Worm (Caenorhabditis elegans) whole organism, L2 larva: ENCODE data around the gene srt-49.

ENCODE experiments used
- C34F6.9 ChIP-seq: fragments of 150-350 bp; optimal IDR thresholded peaks from 2 replicates; lab custom pipeline; 2014; ENCODE audit warnings: missing biosample characterization, missing genetic modification characterization
- F13H6.1 ChIP-seq: sonication (generic microtip); optimal IDR thresholded peaks from 2 replicates; lab custom pipeline; 2016; ENCODE audit warnings: missing genetic modification characterization, missing compliant biosample characterization
- Y55F3AM.14 ChIP-seq: fragments of 200-800 bp; sonication (Bioruptor generic); optimal IDR thresholded peaks from 2 replicates; lab custom pipeline; 2018; ENCODE audit warnings: mild to moderate bottlenecking, missing genetic modification characterization, missing compliant biosample characterization
- ZK546.5 ChIP-seq: sonication (generic microtip); optimal IDR thresholded peaks from 2 replicates; lab custom pipeline; 2017; ENCODE audit warnings: missing biosample characterization, missing genetic modification characterization
- alr-1 ChIP-seq: fragments of 150-350 bp; optimal IDR thresholded peaks from 2 replicates; lab custom pipeline; 2014; ENCODE audit warnings: missing biosample characterization, missing genetic modification characterization
- aly-2 ChIP-seq: fragments of 150-350 bp; optimal IDR thresholded peaks from 2 replicates; lab custom pipeline; 2014; ENCODE audit warnings: missing biosample characterization, missing genetic modification characterization
- blmp-1 ChIP-seq: sonication (generic microtip); optimal IDR thresholded peaks from 2 replicates; lab custom pipeline; 2017; ENCODE audit warnings: missing genetic modification characterization, mild to moderate bottlenecking, missing compliant biosample characterization, antibody characterized with exemption, moderate library complexity; ENCODE audit not compliant: insufficient read depth
- ceh-16 ChIP-seq: fragments of 150-350 bp; optimal IDR thresholded peaks from 2 replicates; lab custom pipeline; 2014; ENCODE audit warnings: missing biosample characterization, missing genetic modification characterization
- ceh-82 ChIP-seq: fragments of 150-350 bp; optimal IDR thresholded peaks from 2 replicates; lab custom pipeline; 2014; ENCODE audit warnings: missing biosample characterization, missing genetic modification characterization
- dmd-4 ChIP-seq: sonication (generic microtip); optimal IDR thresholded peaks from 2 replicates; lab custom pipeline; 2017; ENCODE audit warnings: missing biosample characterization, missing genetic modification characterization
- egl-27 ChIP-seq: sonication (generic microtip); optimal IDR thresholded peaks from 3 replicates; lab custom pipeline; 2017; ENCODE audit warnings: missing biosample characterization, missing genetic modification reagents, missing genetic modification characterization
- elt-1 ChIP-seq: fragments of 150-350 bp; optimal IDR thresholded peaks from 2 replicates; lab custom pipeline; 2014; ENCODE audit warnings: missing biosample characterization, missing genetic modification characterization
- elt-3 ChIP-seq: sonication (generic microtip); optimal IDR thresholded peaks from 2 replicates; lab custom pipeline; 2017; ENCODE audit warnings: missing biosample characterization, missing genetic modification characterization
- fos-1 ChIP-seq: fragments of 150-350 bp; optimal IDR thresholded peaks from 2 replicates; lab custom pipeline; 2014; ENCODE audit warnings: missing biosample characterization, missing genetic modification characterization
- gmeb-1 ChIP-seq: fragments of 150-350 bp; optimal IDR thresholded peaks from 2 replicates; lab custom pipeline; 2014; ENCODE audit warnings: missing biosample characterization, missing genetic modification characterization
- lin-11 ChIP-seq: fragments of 150-350 bp; sonication (generic microtip); optimal IDR thresholded peaks from 2 replicates; lab custom pipeline; 2014; ENCODE audit warnings: missing biosample characterization, missing genetic modification characterization, inconsistent platforms, mixed read lengths
- lin-13 ChIP-seq: fragments of 150-350 bp; optimal IDR thresholded peaks from 2 replicates; lab custom pipeline; 2014; ENCODE audit warnings: missing biosample characterization, missing genetic modification reagents, missing genetic modification characterization
- lin-39 ChIP-seq: fragments of 150-350 bp; optimal IDR thresholded peaks from 2 replicates; lab custom pipeline; 2014; ENCODE audit warnings: missing biosample characterization, missing genetic modification reagents, missing genetic modification characterization
- lsy-2 ChIP-seq, 2 experiments: fragments of 150-350 bp in 1 of 2; sonication (generic microtip) in 1 of 2; optimal IDR thresholded peaks; 2 replicates each; lab custom pipeline; 2014 to 2017; ENCODE audit warnings: missing biosample characterization in 2 of 2, missing genetic modification characterization in 2 of 2
- mab-5 ChIP-seq: fragments of 150-350 bp; optimal IDR thresholded peaks from 2 replicates; lab custom pipeline; 2014; ENCODE audit warnings: missing biosample characterization, missing genetic modification characterization
- mbf-1 ChIP-seq: sonication (generic microtip); optimal IDR thresholded peaks from 2 replicates; lab custom pipeline; 2017; ENCODE audit warnings: missing biosample characterization, missing genetic modification characterization
- mdl-1 ChIP-seq, 2 experiments: fragments of 150-350 bp in 1 of 2; sonication (generic microtip) in 1 of 2; optimal IDR thresholded peaks; 2 replicates each; lab custom pipeline; 2017; ENCODE audit warnings: missing biosample characterization in 2 of 2, missing genetic modification characterization in 2 of 2
- nhr-11 ChIP-seq: fragments of 150-350 bp; optimal IDR thresholded peaks from 2 replicates; lab custom pipeline; 2014; ENCODE audit warnings: missing biosample characterization, missing genetic modification characterization
- nhr-12 ChIP-seq: fragments of 150-350 bp; optimal IDR thresholded peaks from 2 replicates; lab custom pipeline; 2014; ENCODE audit warnings: missing biosample characterization, missing genetic modification characterization
- nhr-129 ChIP-seq: fragments of 150-350 bp; optimal IDR thresholded peaks from 2 replicates; lab custom pipeline; 2014; ENCODE audit warnings: missing biosample characterization, missing genetic modification characterization
- nhr-21 ChIP-seq: fragments of 150-350 bp; optimal IDR thresholded peaks from 2 replicates; lab custom pipeline; 2014; ENCODE audit warnings: missing biosample characterization, missing genetic modification characterization
- nhr-237 ChIP-seq: fragments of 150-350 bp; optimal IDR thresholded peaks from 2 replicates; lab custom pipeline; 2014; ENCODE audit warnings: missing biosample characterization, missing genetic modification characterization
- nhr-77 ChIP-seq: fragments of 150-350 bp; optimal IDR thresholded peaks from 2 replicates; lab custom pipeline; 2014; ENCODE audit warnings: missing biosample characterization, missing genetic modification characterization
- peb-1 ChIP-seq: fragments of 150-350 bp; optimal IDR thresholded peaks from 2 replicates; lab custom pipeline; 2014; ENCODE audit warnings: missing biosample characterization, missing genetic modification characterization
- unc-39 ChIP-seq: fragments of 150-350 bp; optimal IDR thresholded peaks from 2 replicates; lab custom pipeline; 2014; ENCODE audit warnings: missing biosample characterization, missing genetic modification characterization
- unc-55 ChIP-seq: fragments of 150-350 bp; sonication (generic microtip); optimal IDR thresholded peaks from 3 replicates; lab custom pipeline; 2014; ENCODE audit warnings: missing biosample characterization, missing genetic modification reagents, missing genetic modification characterization
- unc-62 ChIP-seq: fragments of 150-350 bp; optimal IDR thresholded peaks from 2 replicates; lab custom pipeline; 2014; ENCODE audit warnings: missing biosample characterization, missing genetic modification reagents, missing genetic modification characterization
- zag-1 ChIP-seq: fragments of 150-350 bp; optimal IDR thresholded peaks from 2 replicates; lab custom pipeline; 2014; ENCODE audit warnings: missing biosample characterization, missing genetic modification characterization
- ztf-1 ChIP-seq: fragments of 200-800 bp; sonication (Bioruptor generic); conservative IDR thresholded peaks from 2 replicates; pipeline ENCODE4 v1.3.6; 2022; ENCODE audit warnings: missing genetic modification characterization, missing compliant biosample characterization

srt-49 gene

DNA sequence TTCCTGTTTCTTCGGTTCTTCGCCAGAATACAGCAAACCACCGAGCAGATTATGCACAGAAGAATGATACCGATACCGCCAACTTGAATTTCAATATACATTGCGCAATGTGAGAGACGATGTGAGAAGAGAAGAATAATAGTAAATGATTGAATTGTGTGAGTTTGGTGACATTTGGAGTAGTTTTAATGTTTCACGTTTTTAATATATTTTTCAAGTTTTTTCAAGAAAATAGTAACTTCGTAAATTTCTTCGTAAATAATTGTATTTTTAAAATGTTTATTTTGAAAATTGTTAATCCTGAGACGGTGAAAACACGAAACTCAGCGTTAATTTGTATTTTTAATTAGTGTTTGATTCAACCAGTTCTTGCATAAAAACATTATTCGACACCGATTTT is 14.9 kb upstream of the srt-49 start, which contains the start of gene M199.134:
Gene M199.134, minus strand, starts transcription at position 101 of the 400 bp plus-strand sequence.
- no peak for TF ChIP-seq ztf-1 (GFP tag; lab: Robert Waterston, UW)
- TF ChIP-seq lin-11, result no peak
- TF ChIP-seq lin-13 (GFP tag; lab: Kevin White, UChicago), result no peak
- no peak for TF ChIP-seq unc-62 (GFP tag; lab: Kevin White, UChicago)
- no peak for TF ChIP-seq zag-1 (tag; lab: Kevin White, UChicago)
- no peak for TF ChIP-seq peb-1 (tag; lab: Kevin White, UChicago)
- TF ChIP-seq nhr-12 (tag; lab: Kevin White, UChicago), result no peak
- TF ChIP-seq fos-1 (tag; lab: Kevin White, UChicago), result no peak
- TF ChIP-seq lin-39 (tag; lab: Kevin White, UChicago), result no peak
- TF ChIP-seq elt-1 (tag; lab: Kevin White, UChicago), result no peak
- no peak for TF ChIP-seq ceh-82 (tag; lab: Kevin White, UChicago)
- TF ChIP-seq, all 48 proteins: peak for 0

DNA sequence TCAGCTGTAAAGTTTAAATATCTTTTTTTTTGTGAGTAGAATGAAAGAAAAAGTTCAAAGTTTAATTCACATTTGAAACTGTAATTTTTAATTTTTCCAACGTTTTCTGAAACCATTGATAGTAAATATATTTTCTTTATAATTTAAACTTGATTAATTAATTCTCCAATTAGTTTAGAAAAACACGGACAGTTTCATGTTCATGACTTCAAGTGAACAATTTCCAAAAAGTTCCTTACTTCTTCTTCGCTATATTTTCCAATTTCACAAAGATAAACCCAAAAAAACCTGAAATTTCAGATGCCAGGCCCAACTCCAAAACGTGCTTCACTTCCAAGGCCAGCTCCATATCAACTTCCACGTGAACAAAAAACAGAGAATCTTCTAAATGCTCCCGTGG is 10.3 kb upstream of the srt-49 start, which contains the start of gene M199.2:
Gene M199.2, plus strand, starts transcription at position 301 of the 400 bp plus-strand sequence.
- no peak for TF ChIP-seq C34F6.9 (tag; lab: Kevin White, UChicago)
- no peak for TF ChIP-seq dmd-4 (tag; lab: Kevin White, UChicago)
- no peak for TF ChIP-seq mbf-1
- TF ChIP-seq lsy-2 (tag; optimal IDR thresholded peaks at IDR 0.05; lab: Kevin White, UChicago), result no peak
- TF ChIP-seq mdl-1 (tag; optimal IDR thresholded peaks at IDR 0.05; lab: Kevin White, UChicago), result no peak
- TF ChIP-seq blmp-1 (tag; lab: Kevin White, UChicago), result no peak
- no peak for TF ChIP-seq gmeb-1
- no peak for TF ChIP-seq nhr-129 (tag; lab: Kevin White, UChicago)
- TF ChIP-seq elt-1 (tag; lab: Kevin White, UChicago), result no peak
- TF ChIP-seq unc-39, result no peak
- TF ChIP-seq egl-27, result no peak
- TF ChIP-seq F13H6.1, result no peak
- no peak for TF ChIP-seq nhr-21 (tag; lab: Kevin White, UChicago)
- no peak for TF ChIP-seq ceh-16 (tag; lab: Kevin White, UChicago)
- TF ChIP-seq nhr-12 (tag; lab: Kevin White, UChicago), result no peak
- no peak for TF ChIP-seq nhr-237 (tag; lab: Kevin White, UChicago)
- TF ChIP-seq lin-13 (GFP tag; lab: Kevin White, UChicago), result no peak

DNA sequence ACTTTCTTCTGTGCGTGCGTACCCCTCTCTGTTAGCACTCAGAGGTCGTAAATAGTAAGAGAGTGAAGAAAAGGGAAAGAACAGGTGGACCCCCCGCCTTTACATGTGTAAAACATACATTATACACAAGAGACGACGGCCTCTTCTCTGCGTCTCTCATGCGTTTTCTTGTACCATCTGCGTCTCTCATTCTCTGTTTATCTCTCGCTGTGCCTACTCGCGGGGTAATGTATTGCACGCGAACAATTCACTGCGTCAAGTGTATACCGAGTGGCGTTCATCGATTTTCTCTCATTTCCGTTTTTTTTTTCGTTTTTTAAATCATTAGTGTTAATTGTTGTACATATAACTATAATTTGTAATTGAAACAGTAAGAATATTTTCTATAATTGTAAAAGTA is 9.0 kb upstream of the srt-49 start:
- TF ChIP-seq nhr-129 (tag; lab: Kevin White, UChicago) (peak; percentile 7), gmeb-1 (peak; percentile 15), lin-13 (GFP tag; lab: Kevin White, UChicago) (peak; percentile 53), nhr-12 (tag; lab: Kevin White, UChicago) (no peak)
- TF ChIP-seq, all 48 proteins: peak for 3

DNA sequence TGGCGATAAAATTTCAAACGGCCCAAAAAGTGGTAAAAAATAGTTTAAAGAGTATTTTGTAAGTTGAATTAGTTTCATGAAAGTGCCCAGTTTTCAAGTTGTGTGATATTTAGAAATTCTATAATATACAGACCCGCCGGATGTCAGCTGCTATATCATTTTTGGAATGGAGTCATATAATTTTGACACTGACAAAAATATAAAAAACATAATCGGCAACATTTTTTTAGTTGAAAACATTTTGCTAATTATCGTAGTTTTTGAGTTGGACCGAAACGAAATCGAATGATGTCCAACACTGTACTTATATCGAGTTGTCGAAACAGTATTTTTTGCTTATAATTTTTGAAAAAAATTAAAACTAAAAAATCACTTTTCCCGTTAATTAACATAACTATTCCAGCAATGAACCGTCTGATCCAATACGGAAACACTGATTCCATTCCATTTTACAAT is 5.1 kb upstream of the srt-49 start, which contains the start of gene srt-44:
Gene srt-44, plus strand, starts transcription at position 406 of the 456 bp plus-strand sequence.
- no peak for TF ChIP-seq nhr-11 (tag; lab: Kevin White, UChicago)
- no peak for TF ChIP-seq elt-3 (tag; lab: Kevin White, UChicago)
- no peak for TF ChIP-seq lin-13 (GFP tag; lab: Kevin White, UChicago)
- TF ChIP-seq unc-62 (GFP tag; lab: Kevin White, UChicago), result no peak
- no peak for TF ChIP-seq aly-2 (tag; lab: Kevin White, UChicago)
- TF ChIP-seq alr-1, result no peak
- TF ChIP-seq mbf-1, result no peak
- TF ChIP-seq unc-55, result no peak
- TF ChIP-seq nhr-237 (tag; lab: Kevin White, UChicago), result no peak
- no peak for TF ChIP-seq ZK546.5 (tag; lab: Kevin White, UChicago)
- TF ChIP-seq ztf-1 (GFP tag; lab: Robert Waterston, UW), result no peak
- no peak for TF ChIP-seq nhr-77 (tag; lab: Kevin White, UChicago)
- TF ChIP-seq lin-11, result no peak
- no peak for TF ChIP-seq mab-5 (tag; lab: Kevin White, UChicago)
- TF ChIP-seq zag-1 (tag; lab: Kevin White, UChicago), result no peak
- no peak for TF ChIP-seq mdl-1 (tag; optimal IDR thresholded peaks at IDR 0.05; lab: Kevin White, UChicago)

DNA sequence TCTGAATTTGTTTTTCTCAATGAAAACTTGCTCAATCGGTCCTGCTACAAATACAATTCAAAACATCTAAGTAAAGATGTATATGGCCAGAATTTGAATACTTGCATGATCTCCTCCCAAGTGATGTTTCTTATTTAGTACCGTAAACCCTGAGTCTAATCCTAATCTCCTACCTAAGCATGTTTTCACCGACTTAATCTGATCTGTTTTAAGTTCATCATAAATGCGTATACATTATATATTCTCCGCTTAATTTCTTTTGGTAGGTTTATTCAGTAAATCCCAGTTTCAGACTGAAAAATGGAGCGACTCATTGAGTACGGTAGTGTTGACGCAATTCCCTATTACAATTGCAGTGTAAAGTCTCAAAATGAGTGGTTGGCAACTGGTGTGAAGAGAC is 23.8 kb downstream of the srt-49 start, which contains the start of gene srt-50:
Gene srt-50, plus strand, starts transcription at position 301 of the 400 bp plus-strand sequence.
- TF ChIP-seq ZK546.5 (tag; lab: Kevin White, UChicago), result no peak
- TF ChIP-seq C34F6.9 (tag; lab: Kevin White, UChicago), result no peak
- no peak for TF ChIP-seq ceh-16 (tag; lab: Kevin White, UChicago)
- TF ChIP-seq ztf-1 (GFP tag; lab: Robert Waterston, UW), result no peak
- no peak for TF ChIP-seq mbf-1
- no peak for TF ChIP-seq gmeb-1
- no peak for TF ChIP-seq zag-1 (tag; lab: Kevin White, UChicago)
- no peak for TF ChIP-seq dmd-4 (tag; lab: Kevin White, UChicago)
- no peak for TF ChIP-seq Y55F3AM.14 (GFP tag; lab: Kevin White, UChicago)
- TF ChIP-seq mdl-1 (tag; optimal IDR thresholded peaks at IDR 0.05; lab: Kevin White, UChicago), result no peak
- no peak for TF ChIP-seq lin-39 (tag; lab: Kevin White, UChicago)
